Fruit fly (Drosophila melanogaster) whole organism, larva: ENCODE results near the gene CG10621.
A peak's percentile ranks its signal among the peaks of the same experiment; 100 is the strongest.

ENCODE experiments used
- noc ChIP-seq: fragments of 200-800 bp; sonication (Bioruptor generic); optimal IDR thresholded peaks from 3 replicates; lab custom pipeline; 2019; ENCODE audit warnings: missing biosample characterization, mild to moderate bottlenecking, missing genetic modification characterization, moderate library complexity

The CG10621 gene

DNA sequence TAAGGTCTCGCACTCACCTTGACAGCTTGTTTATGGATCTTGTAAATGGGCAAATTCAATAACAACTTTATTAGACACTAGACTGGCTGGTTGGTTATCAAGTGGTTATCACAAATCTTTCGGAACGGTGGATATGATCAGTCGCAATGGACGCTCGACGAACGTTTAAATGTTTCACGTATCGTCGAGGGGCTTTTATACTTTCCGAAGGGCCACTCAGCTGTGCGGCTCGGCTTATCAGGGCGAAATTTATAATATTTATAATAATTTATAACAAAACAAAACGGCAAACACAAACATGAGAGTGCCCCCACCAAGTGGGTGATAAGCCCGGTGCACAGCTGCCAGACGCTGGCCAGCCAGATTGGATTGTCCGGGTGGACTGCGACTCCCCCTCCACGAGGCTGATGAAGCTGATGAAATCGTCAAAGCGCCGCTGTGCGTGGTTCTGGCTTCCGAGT is at the start of gene CG10621:
Gene CG10621 (minus strand): TSS at position 177 of the 461 bp plus-strand sequence.
- TF ChIP-seq noc (tag; lab: Kevin White, UChicago) = peak; percentile 75

DNA sequence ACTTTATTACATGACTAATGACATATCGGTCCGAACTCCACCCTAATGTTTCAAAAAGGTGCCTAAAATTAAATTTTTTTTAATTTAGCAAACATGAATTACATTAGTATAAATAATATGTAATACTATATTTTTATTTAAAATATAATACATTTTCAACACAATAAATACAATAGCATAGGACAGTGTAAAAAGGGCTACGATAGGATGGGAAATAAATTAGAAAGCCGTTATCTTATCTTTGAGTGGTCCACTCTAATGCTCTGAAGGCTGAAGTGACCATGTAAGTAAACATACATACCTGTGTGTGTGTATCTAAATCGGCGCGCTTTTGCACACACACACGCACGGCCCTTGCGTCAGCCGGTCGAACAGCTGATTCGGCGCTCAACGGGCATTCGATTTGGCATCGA is 48.7 kb upstream of the CG10621 start, which contains the start of gene CG31793:
Gene CG31793 (plus strand): TSS at position 409 of the 413 bp plus-strand sequence.
- peak; percentile 88 for TF ChIP-seq noc (tag; lab: Kevin White, UChicago)

DNA sequence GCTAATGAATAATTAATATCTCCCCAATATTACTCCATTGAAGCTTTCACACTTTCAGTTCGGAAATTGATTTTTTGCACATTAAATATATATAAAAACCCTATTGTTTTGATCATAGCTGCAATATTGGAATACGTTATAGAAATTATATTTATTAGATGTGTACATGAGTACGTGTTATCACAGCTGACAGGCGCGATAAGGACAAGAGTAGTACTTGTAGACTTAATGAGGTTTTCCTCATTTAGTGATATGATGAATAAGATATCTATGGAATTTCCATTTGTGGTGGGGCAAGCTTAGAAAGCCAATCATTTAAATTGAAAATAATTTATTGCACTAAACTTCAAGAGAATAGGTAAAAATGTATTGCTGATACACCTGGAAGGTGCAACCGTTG is 48.2 kb upstream of the CG10621 start:
- no peak for TF ChIP-seq noc (tag; lab: Kevin White, UChicago)

DNA sequence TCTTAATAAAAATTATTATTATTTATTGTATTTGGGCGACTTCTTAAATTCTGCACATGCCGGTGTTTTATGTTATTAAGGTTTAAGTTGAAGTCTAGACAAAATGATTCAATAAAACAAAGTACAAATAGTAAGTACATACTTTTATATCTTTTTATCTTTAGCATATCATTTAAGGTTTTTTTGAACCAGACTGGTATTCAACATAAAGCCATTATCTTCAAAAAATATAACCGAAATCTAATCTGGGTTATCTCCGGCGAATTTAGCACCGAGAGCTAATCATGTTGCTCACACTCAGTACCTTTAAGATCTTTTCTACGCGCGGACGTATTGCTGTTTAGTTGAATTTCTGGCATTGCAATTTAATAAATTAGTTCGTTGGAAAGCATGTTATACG is 42.9 kb upstream of the CG10621 start, which contains the start of gene CG31792:
Gene CG31792 (plus strand): TSS at position 301 of the 400 bp plus-strand sequence.
- no peak for TF ChIP-seq noc (tag; lab: Kevin White, UChicago)

DNA sequence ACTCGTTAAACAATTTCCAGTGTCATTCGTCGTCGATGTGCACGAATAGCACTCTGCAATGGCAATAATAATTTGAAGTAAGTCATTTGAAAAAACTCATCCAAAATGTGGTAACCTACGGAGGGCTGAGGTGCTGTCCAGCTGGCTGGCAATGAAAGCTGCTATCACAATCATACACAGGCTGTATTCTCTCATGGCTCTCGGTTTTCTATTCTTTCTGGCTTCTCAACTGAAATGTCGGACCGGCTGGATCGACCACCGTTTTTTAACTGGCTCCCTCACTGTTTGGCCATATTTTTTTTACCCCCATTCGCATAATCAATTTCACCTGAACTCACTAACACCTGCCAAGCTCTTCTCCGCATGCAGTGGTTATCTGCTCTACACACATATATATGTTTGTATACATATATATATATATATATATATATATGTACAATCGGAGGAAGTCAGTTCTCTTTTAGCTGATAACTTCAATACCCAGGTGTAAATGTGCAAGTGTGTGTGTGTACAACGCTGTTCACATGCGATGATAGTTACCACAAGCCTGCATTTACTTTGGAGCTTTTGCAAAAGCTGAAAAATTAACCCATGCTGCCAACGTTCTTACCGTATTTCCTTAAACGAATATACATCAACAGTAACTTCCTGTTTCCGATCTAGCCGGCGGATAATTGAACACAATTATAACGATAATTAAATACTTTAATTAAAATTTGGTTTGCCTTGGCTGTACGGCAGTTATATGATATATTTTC is 41.6 kb upstream of the CG10621 start, which contains the start of gene CG10650:
Gene CG10650 (minus strand): TSS at position 275 of the 758 bp plus-strand sequence.
- peak; percentile 14 for TF ChIP-seq noc (tag; lab: Kevin White, UChicago)

DNA sequence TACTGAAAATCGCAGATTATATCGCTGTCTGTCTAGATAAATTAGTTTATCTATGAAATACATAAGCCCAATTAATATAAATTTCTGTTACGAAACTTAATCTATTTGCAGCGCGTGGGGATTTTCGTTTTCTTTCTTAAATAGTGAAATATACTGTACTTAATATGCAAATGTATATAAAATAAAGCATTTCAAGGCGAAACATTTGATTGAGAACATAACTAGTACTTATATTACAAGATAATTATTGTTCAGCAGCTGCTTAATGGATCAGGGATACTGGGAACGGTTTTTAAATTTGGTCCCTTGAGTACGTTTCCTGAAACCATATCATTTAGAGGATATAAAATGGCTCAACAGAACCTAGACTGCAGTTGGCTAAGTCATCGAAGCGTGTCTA is 38.0 kb upstream of the CG10621 start, which contains the start of gene CG46465:
Gene CG46465 (plus strand): TSS at position 301 of the 400 bp plus-strand sequence.
- no peak for TF ChIP-seq noc (tag; lab: Kevin White, UChicago)

DNA sequence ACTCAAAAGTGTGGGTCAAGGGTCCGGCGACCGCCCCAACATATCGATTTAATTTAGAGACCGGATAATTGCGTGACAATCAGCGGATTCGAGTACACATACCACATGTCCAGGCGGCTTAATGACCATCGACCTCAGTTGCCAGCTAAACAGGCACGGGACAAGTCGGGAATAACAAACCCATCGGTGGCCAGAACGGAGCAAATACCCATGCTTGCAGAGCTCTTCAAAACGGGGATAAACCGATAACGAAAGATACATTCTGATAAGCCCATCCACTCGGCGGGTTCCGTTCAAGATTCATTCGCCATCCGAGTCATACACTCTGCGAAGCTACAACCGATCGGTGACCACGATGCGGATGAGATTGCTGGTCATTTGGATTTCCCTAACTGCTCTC is 36.5 kb upstream of the CG10621 start, which contains the start of gene CG15169:
Gene CG15169 (plus strand): TSS at position 301 of the 400 bp plus-strand sequence.
- TF ChIP-seq noc (tag; lab: Kevin White, UChicago) = no peak

DNA sequence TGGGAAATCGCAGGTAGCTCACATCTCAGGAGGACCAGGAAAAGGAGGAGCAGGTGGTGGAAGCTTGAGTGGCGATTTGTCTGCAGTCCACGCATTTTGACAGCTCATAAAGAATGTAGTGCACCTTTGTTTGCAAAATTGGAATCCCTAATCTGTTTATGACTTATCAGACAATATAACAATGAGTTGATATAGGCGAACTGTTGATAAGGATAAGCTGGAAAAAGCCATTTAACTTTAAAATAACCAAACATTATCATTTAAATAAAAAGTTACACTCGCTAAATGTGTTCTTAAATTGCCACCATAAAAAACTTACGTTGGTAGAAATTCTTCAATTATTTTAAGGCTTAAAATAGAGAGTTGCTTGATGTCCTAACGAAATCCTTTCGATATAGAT is 35.9 kb upstream of the CG10621 start, which contains the start of gene CG15170:
Gene CG15170 (minus strand): TSS at position 101 of the 400 bp plus-strand sequence.
- TF ChIP-seq noc (tag; lab: Kevin White, UChicago) = no peak

DNA sequence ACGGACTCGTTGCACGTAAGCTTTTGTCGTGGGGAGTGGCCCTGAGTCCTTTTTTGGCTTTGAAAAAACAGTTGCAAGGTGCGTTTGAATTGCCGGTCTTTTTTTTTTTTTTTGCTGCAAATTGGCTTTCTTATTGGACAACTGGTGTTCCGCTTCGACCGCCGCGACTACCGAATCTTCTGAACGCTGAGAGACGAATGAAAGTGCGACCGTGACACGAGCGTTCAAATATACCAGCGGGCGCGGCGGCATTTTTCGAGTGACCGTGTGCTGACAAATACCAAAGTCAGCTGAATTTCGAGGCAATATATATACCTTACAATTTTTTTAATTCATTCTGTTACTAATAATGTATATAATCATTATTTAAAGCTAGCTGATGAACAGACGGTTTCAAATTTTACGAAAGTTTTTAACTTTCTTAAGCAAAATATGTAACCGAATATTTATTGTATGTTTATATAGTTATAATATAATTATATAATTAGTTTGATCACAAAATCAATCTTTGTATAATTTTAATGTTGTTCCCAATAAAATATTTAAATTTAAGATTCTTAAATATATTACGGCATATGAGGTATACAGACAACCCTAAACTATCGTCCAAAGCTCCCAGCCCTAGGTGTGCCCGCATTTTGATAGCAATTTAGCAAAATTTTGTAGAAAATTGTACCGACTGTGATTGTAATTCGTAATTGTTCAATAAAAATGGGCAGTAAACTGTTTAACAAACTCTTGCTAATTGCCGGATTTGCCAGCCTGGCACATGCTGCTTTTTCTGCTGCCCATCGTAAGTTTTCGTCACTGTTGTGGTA is 33.1 kb upstream of the CG10621 start, which contains the start of the genes Swip-1 and EMC5:
Gene Swip-1 (minus strand): TSS at position 203 of the 818 bp plus-strand sequence.
Gene EMC5 (plus strand): TSS at position 630 of the 818 bp plus-strand sequence.
- TF ChIP-seq noc (tag; lab: Kevin White, UChicago) = peak; percentile 60

DNA sequence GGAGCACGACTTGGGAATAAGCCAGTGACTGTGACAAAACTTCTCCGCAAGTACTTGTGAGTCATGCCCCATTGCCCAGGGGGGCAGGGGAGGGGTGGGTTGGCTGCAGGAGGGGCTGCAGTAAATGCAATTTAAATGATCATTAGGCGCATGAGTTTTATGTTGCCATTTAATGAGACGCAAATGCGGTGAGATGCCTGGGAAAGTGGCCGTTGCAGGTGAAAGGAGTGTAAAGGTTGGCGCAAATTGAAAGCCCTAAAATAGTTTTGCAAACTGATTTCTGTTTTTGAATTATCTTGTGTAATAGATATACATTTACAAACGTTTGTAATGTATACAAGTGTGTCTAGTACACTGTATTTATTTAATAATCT is 31.9 kb upstream of the CG10621 start:
- TF ChIP-seq noc (tag; lab: Kevin White, UChicago) = no peak

DNA sequence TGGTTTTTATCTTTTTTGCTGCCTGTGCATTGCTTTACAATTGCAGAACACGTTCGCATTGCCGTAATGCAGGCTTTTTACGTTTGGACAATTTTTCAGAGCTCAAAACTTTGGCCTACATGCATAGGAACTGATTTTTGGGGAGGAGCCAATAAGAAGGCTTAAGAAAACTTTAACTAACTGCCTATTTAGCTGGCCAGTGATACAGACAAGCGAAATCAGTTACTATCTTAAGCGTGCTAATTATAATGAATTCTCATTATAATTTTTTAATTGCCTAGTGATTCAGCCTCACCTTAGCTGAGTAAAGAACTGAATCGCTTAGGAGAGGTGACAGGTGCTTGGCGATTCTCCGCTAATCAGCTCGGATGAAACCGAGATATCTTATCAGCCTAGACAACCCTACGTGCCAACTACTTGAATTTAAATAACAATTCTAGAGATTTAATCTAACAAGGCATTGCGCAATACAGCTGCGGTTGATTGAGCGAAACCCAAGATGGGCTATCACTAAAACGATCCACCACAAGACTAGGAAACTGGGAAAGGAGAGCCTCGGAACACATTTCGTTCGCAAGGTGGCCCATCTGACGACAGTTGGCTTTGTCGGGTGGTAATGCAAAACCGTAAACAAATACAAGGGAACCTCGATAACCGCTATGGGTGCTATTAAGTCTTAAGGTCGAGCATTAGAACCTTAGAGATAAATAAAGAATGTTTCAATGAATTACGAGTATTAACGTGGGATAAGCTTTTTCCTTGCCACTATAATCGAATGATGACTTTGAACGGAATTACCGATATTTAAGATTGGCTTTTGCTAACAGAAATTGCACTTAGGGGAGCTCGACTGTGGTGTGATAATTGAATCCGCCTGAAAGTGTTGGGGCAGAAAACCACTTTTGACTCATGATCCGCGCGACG is 31.2 kb upstream of the CG10621 start:
- TF ChIP-seq noc (tag; lab: Kevin White, UChicago) = peak; percentile 83

DNA sequence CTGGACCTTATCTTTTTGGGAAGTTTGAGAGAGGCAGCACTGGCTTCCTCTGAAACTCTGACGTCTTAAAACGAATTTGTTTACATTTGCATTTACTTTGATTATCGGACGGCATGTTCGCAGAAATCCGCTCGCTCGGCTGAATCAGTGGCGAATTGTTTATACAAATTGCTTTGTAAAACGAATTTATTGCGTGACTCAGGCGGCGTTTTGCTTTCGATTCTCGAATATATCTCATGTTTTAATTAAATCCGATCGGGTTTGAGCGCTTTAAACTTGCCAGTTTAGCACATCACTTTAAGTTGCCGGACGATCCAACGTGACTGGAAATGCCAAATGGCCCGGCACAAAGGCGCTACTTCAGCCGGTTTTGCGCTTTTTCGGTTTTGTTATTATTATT is 29.9 kb upstream of the CG10621 start:
- no peak for TF ChIP-seq noc (tag; lab: Kevin White, UChicago)

DNA sequence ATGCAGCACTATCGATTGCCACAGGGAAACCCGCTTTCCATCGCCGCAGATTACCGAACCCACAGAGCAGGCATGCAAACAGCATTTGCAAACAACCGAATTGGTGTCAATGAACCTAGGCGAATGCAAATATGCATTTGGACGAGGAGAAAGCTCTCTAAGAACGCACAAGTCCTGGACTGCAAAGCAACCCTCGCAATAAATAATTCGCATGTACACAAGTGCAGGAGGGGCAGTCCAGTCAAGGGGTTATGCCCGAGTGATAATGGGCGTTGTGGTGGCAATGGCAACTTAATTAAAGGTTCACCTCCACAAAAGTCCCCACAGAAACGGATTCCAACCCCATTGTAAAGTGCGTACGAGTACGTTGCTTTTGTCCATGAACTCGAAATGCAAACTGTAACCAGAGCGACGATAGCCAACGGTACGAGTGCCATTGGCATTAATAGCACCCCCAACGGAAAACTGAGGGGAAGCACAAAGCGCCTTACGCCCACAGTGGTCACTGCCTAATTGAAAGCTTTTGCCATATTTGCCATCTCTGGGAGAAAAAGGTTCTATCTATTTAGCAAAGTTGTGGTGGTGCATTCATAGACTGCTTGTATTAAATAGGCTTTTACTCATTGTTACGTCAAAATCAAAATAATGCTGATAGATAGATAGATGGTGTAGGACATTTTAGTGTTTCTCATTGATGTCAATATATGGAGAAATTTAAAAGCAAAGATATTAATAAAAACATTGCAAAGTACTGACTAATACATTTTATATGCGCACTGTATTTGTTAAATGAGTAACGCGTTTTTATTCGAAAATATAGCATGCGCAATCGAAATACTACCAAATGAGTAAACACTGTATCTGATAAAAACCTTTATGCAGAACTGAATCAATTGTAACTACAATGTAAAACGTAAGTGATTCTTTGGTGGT is 28.9 kb upstream of the CG10621 start:
- TF ChIP-seq noc (tag; lab: Kevin White, UChicago) = no peak
